Fruit fly (Drosophila melanogaster) whole organism, larva: Measurements from ENCODE around the gene CG43074.

ENCODE experiments used
- noc ChIP-seq: fragments of 200-800 bp; sonication (Bioruptor generic); optimal IDR thresholded peaks from 3 replicates; lab custom pipeline; 2019; ENCODE audit warnings: missing biosample characterization, mild to moderate bottlenecking, missing genetic modification characterization, moderate library complexity

The CG43074 gene

dm6 chr3L:3452684-3453083, 31.8 kb downstream of the CG43074 start:
- no peak for TF ChIP-seq noc (tag; lab: Kevin White, UChicago)

DNA sequence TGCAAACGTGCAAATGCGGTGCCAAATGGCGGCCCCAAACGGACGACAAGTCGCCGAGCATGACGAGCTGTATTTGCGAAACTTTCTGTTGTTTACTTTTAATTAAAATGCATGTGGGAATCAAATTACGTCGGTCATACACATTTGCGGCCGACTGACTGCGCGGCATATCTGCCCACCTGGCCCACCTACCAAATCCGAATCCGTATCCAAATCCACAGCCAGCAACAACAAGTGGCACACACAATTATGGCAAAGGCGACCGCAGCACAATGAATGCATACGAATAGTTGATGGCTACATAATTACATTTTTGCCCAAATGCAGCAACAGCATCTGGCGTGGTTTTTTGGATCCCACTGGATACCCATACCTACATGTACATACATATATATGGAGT, 32.7 kb downstream of the CG43074 start:
- TF ChIP-seq noc (tag; lab: Kevin White, UChicago), result no peak

DNA sequence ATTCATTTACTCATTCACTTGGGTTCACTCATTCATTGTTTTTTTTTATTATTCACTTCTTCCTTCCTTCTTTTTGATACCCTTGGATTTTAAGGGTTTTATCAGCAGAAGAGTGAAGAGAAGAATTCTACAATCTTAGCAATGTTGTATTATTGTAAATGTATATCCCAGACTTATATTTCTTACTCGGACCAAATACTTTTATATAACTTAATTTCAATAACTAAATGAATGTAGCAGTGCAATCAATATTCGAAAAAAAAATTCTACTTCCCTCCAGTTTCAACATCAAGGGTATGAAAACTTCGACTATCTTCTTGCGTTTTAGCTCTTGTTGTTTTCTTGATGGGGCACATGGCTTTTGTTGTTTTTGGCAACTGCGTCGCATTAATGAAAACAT, 34.0 kb downstream of the CG43074 start:
- TF ChIP-seq noc (tag; lab: Kevin White, UChicago), result peak; percentile 28

- TF ChIP-seq noc (tag; lab: Kevin White, UChicago), result no peak
Observed at dm6 chr3L:3449680-3450079, 34.8 kb downstream of the CG43074 start.

DNA sequence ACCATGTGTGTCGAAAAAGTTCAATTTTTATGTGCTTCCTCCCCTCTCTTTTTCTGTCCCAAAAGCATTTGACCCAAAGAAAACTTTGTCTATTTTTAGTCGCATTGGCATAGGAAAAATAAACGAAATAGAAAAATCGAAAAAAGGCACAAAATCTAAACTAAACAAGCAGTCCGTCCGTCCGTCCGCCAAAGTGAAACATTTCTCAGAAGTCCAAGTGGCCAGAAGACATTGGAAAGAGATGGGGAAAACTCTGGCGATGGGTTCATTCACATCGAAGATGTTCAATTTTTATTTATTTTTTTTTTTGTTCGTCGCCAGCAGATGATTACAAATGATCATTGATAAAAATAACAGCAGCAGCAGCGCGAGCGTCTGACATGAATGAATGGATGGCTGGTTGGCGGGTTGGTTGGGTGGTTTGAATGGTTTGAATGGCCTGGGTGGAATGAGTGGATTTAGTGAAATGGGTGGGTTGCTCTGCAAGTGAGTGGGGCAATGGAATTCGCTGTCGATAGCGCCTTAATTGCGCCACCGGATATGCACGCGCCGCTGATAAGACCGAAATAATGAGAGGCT, 36.4 kb downstream of the CG43074 start:
- no peak for TF ChIP-seq noc (tag; lab: Kevin White, UChicago)

DNA sequence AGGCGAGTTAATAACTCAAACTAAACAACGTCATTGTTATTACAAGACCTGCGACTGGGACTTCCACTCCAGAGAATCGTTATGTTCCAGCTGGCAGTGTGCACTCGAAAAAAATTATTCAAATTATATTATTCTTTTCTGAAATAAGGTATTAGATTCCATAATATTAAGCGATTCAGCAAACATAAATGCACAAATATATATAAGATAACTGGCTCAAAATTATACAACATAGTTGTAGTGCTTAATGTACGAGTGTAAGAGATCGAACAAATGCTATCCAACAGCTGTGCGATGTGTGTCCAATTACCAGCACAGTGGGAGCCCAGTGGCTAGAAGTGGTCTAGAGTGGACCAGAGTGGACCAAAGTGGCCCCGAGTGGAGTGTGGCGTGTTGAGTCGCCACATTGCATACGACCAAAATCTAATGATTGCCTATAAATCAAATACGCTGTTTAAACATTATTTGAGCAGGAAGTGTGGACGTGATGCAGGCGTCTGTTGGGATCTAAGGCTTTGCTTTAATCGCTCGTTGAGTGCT, 40.1 kb downstream of the CG43074 start:
- no peak for TF ChIP-seq noc (tag; lab: Kevin White, UChicago)

DNA sequence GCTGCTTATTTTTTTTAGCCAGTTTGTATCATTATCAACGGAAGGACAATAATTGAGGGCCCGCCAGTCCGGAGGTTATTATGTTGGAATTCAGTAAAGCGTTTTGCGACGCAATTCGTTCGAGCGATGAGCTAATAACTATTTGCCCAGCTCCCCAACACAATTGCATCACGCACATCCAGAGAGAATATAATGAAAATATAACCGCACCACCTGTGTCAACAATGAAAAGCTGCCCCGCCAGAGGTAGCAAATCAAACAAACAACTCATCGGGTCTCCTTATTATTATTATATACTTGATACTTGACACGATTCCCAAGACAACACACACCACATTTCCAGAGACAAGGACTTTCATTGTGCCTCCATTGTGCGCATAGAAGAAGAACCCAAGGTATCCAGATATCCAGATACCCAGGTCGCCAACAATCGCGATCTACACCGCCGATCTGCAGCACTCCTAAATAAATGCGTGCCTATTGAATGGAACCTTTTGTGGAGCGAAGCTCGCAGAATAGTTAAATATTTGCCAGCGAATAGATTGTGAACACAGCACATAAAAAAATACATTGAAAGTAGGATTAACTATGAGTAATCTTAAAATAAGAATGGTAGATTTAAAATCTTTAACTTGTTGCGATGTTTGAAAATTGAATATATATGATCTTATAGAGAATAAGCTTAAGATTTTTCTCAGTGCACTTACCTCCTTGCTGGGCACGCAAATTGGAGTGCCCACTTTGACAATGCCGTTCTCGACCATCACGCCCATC, 41.5 kb downstream of the CG43074 start:
- TF ChIP-seq noc (tag; lab: Kevin White, UChicago), result no peak

dm6 chr3L:3441763-3442673, 42.4 kb downstream of the CG43074 start:
- TF ChIP-seq noc (tag; lab: Kevin White, UChicago), result no peak

- TF ChIP-seq noc (tag; lab: Kevin White, UChicago), result no peak
Observed at dm6 chr3L:3440116-3440515, 44.3 kb downstream of the CG43074 start.

DNA sequence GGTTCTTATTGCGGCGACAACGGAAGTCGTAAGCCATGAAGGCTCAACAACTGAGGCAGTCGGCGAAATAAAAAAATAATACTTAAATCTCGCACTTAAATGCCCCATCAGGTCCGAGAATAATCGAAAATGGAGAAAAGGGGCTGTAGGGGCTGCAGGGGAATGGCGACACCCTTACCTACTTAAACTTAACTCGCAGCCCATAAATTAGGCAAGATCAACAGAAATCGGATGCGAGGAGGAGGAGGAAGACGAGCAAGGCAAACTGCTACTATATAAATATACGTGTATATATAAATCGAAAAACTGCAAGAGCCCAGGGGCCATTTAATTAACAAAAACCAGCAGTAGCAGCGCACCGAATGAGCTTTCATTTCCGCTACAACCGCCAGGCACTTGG, 44.9 kb downstream of the CG43074 start:
- no peak for TF ChIP-seq noc (tag; lab: Kevin White, UChicago)

dm6 chr3L:3438473-3438872, 46.0 kb downstream of the CG43074 start:
- TF ChIP-seq noc (tag; lab: Kevin White, UChicago), result no peak

- TF ChIP-seq noc (tag; lab: Kevin White, UChicago), result no peak
Observed at dm6 chr3L:3437664-3438368, 46.6 kb downstream of the CG43074 start.

dm6 chr3L:3436838-3437663, 47.4 kb downstream of the CG43074 start:
- TF ChIP-seq noc (tag; lab: Kevin White, UChicago), result peak; percentile 57

DNA sequence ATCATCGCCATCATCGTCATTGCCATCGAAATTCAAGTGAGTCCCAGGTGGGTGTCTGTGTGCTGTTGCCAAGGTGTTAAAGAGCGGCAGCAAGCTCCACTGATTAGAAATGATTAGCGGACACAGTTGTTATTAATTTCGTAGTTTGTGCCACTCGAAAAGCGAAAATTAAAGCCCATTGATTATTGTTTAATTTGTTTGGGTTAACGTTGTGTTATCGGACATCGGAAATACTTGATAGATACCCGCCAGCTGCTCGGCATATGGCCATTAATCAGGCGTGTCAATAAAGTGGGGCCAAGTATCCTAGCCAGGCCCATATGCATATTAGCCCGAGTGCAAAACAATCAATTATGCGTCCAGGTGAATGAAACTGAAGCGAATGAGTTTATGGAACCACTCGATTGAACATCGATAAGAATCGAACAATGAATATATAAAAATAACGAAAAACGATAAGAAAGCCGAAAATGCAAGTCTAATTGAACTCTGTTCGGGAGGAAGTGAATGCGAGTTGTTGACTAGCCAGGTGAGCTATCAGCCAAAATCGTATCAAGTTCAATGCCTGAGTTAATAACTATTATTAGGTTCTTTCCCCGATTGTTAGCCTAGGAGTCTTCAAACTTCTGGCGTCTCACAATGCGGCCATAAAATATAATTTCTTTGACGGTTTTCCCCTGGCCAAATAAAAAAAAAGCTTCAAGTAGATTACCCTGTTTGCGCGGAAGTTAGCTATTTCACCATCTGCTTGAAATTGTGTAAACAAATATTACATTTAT, 48.7 kb downstream of the CG43074 start:
- TF ChIP-seq noc (tag; lab: Kevin White, UChicago), result peak; percentile 79
